Fruit fly (Drosophila melanogaster): ENCODE data around the gene kar.

Gene kar

dm6 chr3R:12697571-12698039, 8.4 kb upstream of the kar start (continued):
- no peak for TF ChIP-seq Ssrp (tag; optimal IDR thresholded peaks at IDR 0.05)
- TF ChIP-seq B-H2 (GFP tag; optimal IDR thresholded peaks at IDR 0.05) = no peak
- no peak for TF ChIP-seq CG31441 (GFP tag; IDR thresholded peaks at IDR 0.05)
- TF ChIP-seq tio (GFP tag; optimal IDR thresholded peaks at IDR 0.05) = no peak
- TF ChIP-seq HLH3B (GFP tag; IDR thresholded peaks at IDR 0.05) = no peak
- no peak for TF ChIP-seq CG4730 (GFP tag; IDR thresholded peaks at IDR 0.05)
- no peak for TF ChIP-seq cwo (GFP tag; optimal IDR thresholded peaks at IDR 0.05)
- no peak for TF ChIP-seq CG31388 (GFP tag; optimal IDR thresholded peaks at IDR 0.05)
- no peak for TF ChIP-seq CG4360 (GFP tag; IDR thresholded peaks at IDR 0.05)
- TF ChIP-seq CG14050 (GFP tag; IDR thresholded peaks at IDR 0.05) = no peak
- TF ChIP-seq CG15601 (tag; optimal IDR thresholded peaks at IDR 0.05) = peak; percentile 40
- TF ChIP-seq Dip2 (GFP tag; IDR thresholded peaks at IDR 0.05) = no peak
- TF ChIP-seq peb (GFP tag; IDR thresholded peaks at IDR 0.05) = no peak
- no peak for TF ChIP-seq ATbp (GFP tag; optimal IDR thresholded peaks at IDR 0.05)
- no peak for TF ChIP-seq CG4328 (GFP tag; optimal IDR thresholded peaks at IDR 0.05)
- no peak for TF ChIP-seq CG6854 (GFP tag; optimal IDR thresholded peaks at IDR 0.05)
- TF ChIP-seq Meics (GFP tag; optimal IDR thresholded peaks at IDR 0.05) = no peak
- peak; percentile 30 for TF ChIP-seq CG2712 (tag; optimal IDR thresholded peaks at IDR 0.05)
- TF ChIP-seq CG7357 (GFP tag; IDR thresholded peaks at IDR 0.05) = no peak
- no peak for TF ChIP-seq run (tag; optimal IDR thresholded peaks at IDR 0.05)
- TF ChIP-seq CG2875 (GFP tag; optimal IDR thresholded peaks at IDR 0.05) = no peak
- no peak for TF ChIP-seq chif (GFP tag; optimal IDR thresholded peaks at IDR 0.05)
- TF ChIP-seq Trl (optimal IDR thresholded peaks at IDR 0.05) = no peak
- TF ChIP-seq Trl (GFP tag; optimal IDR thresholded peaks at IDR 0.05) = no peak
- TF ChIP-seq Fer1 (GFP tag; optimal IDR thresholded peaks at IDR 0.05) = peak; percentile 47
- TF ChIP-seq CTCF (GFP tag; optimal IDR thresholded peaks at IDR 0.05) = peak; percentile 30
- no peak for TF ChIP-seq fd96Cb (tag; optimal IDR thresholded peaks at IDR 0.05)
- TF ChIP-seq stc (GFP tag; IDR thresholded peaks at IDR 0.05) = no peak
- peak; percentile 45 for TF ChIP-seq HmgZ (tag; optimal IDR thresholded peaks at IDR 0.05)
- no peak for TF ChIP-seq maf-S (GFP tag; optimal IDR thresholded peaks at IDR 0.05)
- TF ChIP-seq disco-r (GFP tag; optimal IDR thresholded peaks at IDR 0.05) = no peak
- no peak for TF ChIP-seq sima (GFP tag; optimal IDR thresholded peaks at IDR 0.05)
- no peak for TF ChIP-seq Bteb2 (GFP tag; optimal IDR thresholded peaks at IDR 0.05)
- no peak for TF ChIP-seq salm (tag; optimal IDR thresholded peaks at IDR 0.05)
- TF ChIP-seq CG15269 (tag; optimal IDR thresholded peaks at IDR 0.05) = no peak
- TF ChIP-seq sim (GFP tag; IDR thresholded peaks at IDR 0.05) = no peak
- TF ChIP-seq dysf (GFP tag; IDR thresholded peaks at IDR 0.05) = no peak
- no peak for TF ChIP-seq Lpt (GFP tag; optimal IDR thresholded peaks at IDR 0.05)
- TF ChIP-seq Opbp (GFP tag; IDR thresholded peaks at IDR 0.05; ENCODE audit: partially characterized antibody) = peak; percentile 32; the same call in 1 of the 3 replicates
- TF ChIP-seq CG7963 (GFP tag; IDR thresholded peaks at IDR 0.05; ENCODE audit: partially characterized antibody) = no peak
- no peak for TF ChIP-seq otp (GFP tag; IDR thresholded peaks at IDR 0.05)
- no peak for TF ChIP-seq Hey (tag; optimal IDR thresholded peaks at IDR 0.05)
- no peak for TF ChIP-seq CG4820 (GFP tag; optimal IDR thresholded peaks at IDR 0.05)
- TF ChIP-seq Sox102F (GFP tag; optimal IDR thresholded peaks at IDR 0.05) = no peak
- no peak for TF ChIP-seq ind (GFP tag; optimal IDR thresholded peaks at IDR 0.05)
- no peak for TF ChIP-seq CG8359 (GFP tag; optimal IDR thresholded peaks at IDR 0.05; ENCODE audit: borderline replicate concordance)
- TF ChIP-seq hkb (optimal IDR thresholded peaks at IDR 0.05) = peak; percentile 21
- no peak; the same call in 1 of the 2 replicates for TF ChIP-seq hkb (GFP tag; IDR thresholded peaks at IDR 0.05)
- TF ChIP-seq CG13296 (GFP tag; optimal IDR thresholded peaks at IDR 0.05) = no peak
- TF ChIP-seq zf30C (GFP tag; optimal IDR thresholded peaks at IDR 0.05) = no peak
- no peak for TF ChIP-seq ac (GFP tag; optimal IDR thresholded peaks at IDR 0.05)
- TF ChIP-seq Sin3A (optimal IDR thresholded peaks at IDR 0.05) = peak; percentile 94
- no peak for TF ChIP-seq CG2678 (tag; optimal IDR thresholded peaks at IDR 0.05)
